Worm (Caenorhabditis elegans) whole organism, L4/young adult: ENCODE measurements around the gene dpy-20.

Experiments used
- W03F9.2 ChIP-seq: fragments of 150-350 bp; optimal IDR thresholded peaks from 2 replicates; lab custom pipeline; 2014; ENCODE audit warnings: missing biosample characterization, missing genetic modification characterization
- dao-5 ChIP-seq: sonication (generic microtip); optimal IDR thresholded peaks from 2 replicates; lab custom pipeline; 2016; ENCODE audit warnings: missing genotype, missing genetic modification characterization, moderate library complexity, missing compliant biosample characterization
- him-1 ChIP-seq: sonication (generic microtip); optimal IDR thresholded peaks from 2 replicates; lab custom pipeline; 2016; ENCODE audit warnings: missing genotype, missing genetic modification reagents, missing genetic modification characterization, missing compliant biosample characterization

- TF ChIP-seq W03F9.2 (tag; lab: Kevin White, UChicago) = no peak
- no peak for TF ChIP-seq him-1 (tag; lab: Kevin White, UChicago)
- no peak for TF ChIP-seq dao-5 (tag; lab: Kevin White, UChicago)
Measured at ce11 chrIV:11701878-11702277, 1.2 kb upstream of the dpy-20 start.
